Worm (Caenorhabditis elegans) whole organism, young adult: ENCODE data around the gene T25D3.3.
A peak's percentile ranks its signal among the peaks of the same experiment; 100 is the strongest.

Source experiments
- B0035.1 ChIP-seq: sonication (generic microtip); optimal IDR thresholded peaks from 2 replicates; lab custom pipeline; 2016; ENCODE audit warnings: missing genetic modification characterization, mild to moderate bottlenecking, missing compliant biosample characterization, missing genotype, missing genetic modification reagents
- F39B2.1 ChIP-seq: fragments of 200-800 bp; sonication (Bioruptor generic); IDR thresholded peaks from 2 replicates; pipeline ENCODE4 v1.3.6; 2022; ENCODE audit warnings: missing genetic modification reagents, missing genetic modification characterization, missing compliant biosample characterization
- F57A8.1 ChIP-seq: fragments of 200-800 bp; sonication (Bioruptor generic); optimal IDR thresholded peaks from 2 replicates; lab custom pipeline; 2018; ENCODE audit warnings: mild to moderate bottlenecking, missing genetic modification characterization, moderate library complexity, missing compliant biosample characterization
- Y53F4B.3 ChIP-seq: fragments of 200-800 bp; sonication (Bioruptor generic); IDR thresholded peaks from 2 replicates; pipeline ENCODE4 v1.3.6; 2022; ENCODE audit warnings: missing genetic modification reagents, missing genetic modification characterization, missing compliant biosample characterization
- Y53G8AR.9 ChIP-seq: fragments of 200-800 bp; sonication (Bioruptor generic); conservative IDR thresholded peaks from 2 replicates; pipeline ENCODE4 v1.3.6; 2022; ENCODE audit warnings: missing genetic modification reagents, missing genetic modification characterization, missing compliant biosample characterization
- akir-1 ChIP-seq: fragments of 200-800 bp; sonication (Bioruptor generic); optimal IDR thresholded peaks from 2 replicates; lab custom pipeline; 2018; ENCODE audit warnings: mild to moderate bottlenecking, missing genetic modification characterization, moderate library complexity, missing compliant biosample characterization
- ama-1 ChIP-seq, 3 experiments: fragments of 150-350 bp in 1 of 3; sonication (generic microtip) in 2 of 3; optimal IDR thresholded peaks; 2 replicates each; lab custom pipeline; 2014 to 2018; ENCODE audit warnings: missing biosample characterization in 2 of 3, missing genetic modification characterization in 2 of 3, missing genetic modification reagents in 2 of 3
- cebp-1 ChIP-seq, 2 experiments: fragments of 200-800 bp in 1 of 2; sonication (Bioruptor generic) in 1 of 2; sonication (generic microtip) in 1 of 2; IDR thresholded peaks in 1 of 2; optimal IDR thresholded peaks in 1 of 2; 2 replicates each; pipeline versions ENCODE4 v1.3.6 to Lab custom; 2017 to 2022; ENCODE audit warnings: missing compliant biosample characterization in 2 of 2, missing genetic modification characterization in 2 of 2, mild to moderate bottlenecking in 1 of 2, missing genetic modification reagents in 1 of 2, moderate library complexity in 1 of 2
- ceh-79 ChIP-seq: sonication (generic microtip); optimal IDR thresholded peaks from 2 replicates; lab custom pipeline; 2017; ENCODE audit warnings: mild to moderate bottlenecking, missing genetic modification characterization, missing compliant biosample characterization
- ceh-91 ChIP-seq: fragments of 200-800 bp; sonication (Bioruptor generic); IDR thresholded peaks from 2 replicates; pipeline ENCODE4 v1.3.6; 2022; ENCODE audit warnings: missing genetic modification reagents, missing genetic modification characterization, missing compliant biosample characterization
- dox-1 ChIP-seq: fragments of 200-800 bp; sonication (Bioruptor generic); IDR thresholded peaks from 2 replicates; pipeline ENCODE4 v1.3.6; 2022; ENCODE audit warnings: missing genetic modification reagents, missing genetic modification characterization, missing compliant biosample characterization
- dpl-1 ChIP-seq: fragments of 150-350 bp; optimal IDR thresholded peaks from 2 replicates; lab custom pipeline; 2014; ENCODE audit warnings: missing biosample characterization, missing genetic modification reagents, missing genetic modification characterization
- egl-18 ChIP-seq: fragments of 200-800 bp; sonication (Bioruptor generic); IDR thresholded peaks from 2 replicates; pipeline ENCODE4 v1.3.6; 2022; ENCODE audit warnings: missing genetic modification reagents, missing genetic modification characterization, missing compliant biosample characterization
- egrh-3 ChIP-seq: fragments of 200-800 bp; sonication (Bioruptor generic); IDR thresholded peaks from 2 replicates; pipeline ENCODE4 v1.3.6; 2022; ENCODE audit warnings: missing genetic modification reagents, missing genetic modification characterization, missing compliant biosample characterization
- fkh-3 ChIP-seq: sonication (generic microtip); optimal IDR thresholded peaks from 2 replicates; lab custom pipeline; 2016; ENCODE audit warnings: mild to moderate bottlenecking, missing genetic modification characterization, missing compliant biosample characterization
- hsf-1 ChIP-seq: fragments of 200-800 bp; sonication (Bioruptor generic); IDR thresholded peaks from 2 replicates; pipeline ENCODE4 v1.3.6; 2022; ENCODE audit warnings: missing genetic modification reagents, missing genetic modification characterization, missing compliant biosample characterization
- lin-26 ChIP-seq: fragments of 200-800 bp; sonication (Bioruptor generic); IDR thresholded peaks from 2 replicates; pipeline ENCODE4 v1.3.6; 2022; ENCODE audit warnings: missing genetic modification reagents, missing genetic modification characterization, missing compliant biosample characterization
- lsl-1 ChIP-seq: fragments of 200-800 bp; sonication (Bioruptor generic); optimal IDR thresholded peaks from 2 replicates; lab custom pipeline; 2018; ENCODE audit warnings: mild to moderate bottlenecking, missing genetic modification characterization, moderate library complexity, missing compliant biosample characterization
- madf-10 ChIP-seq: sonication (generic microtip); optimal IDR thresholded peaks from 2 replicates; lab custom pipeline; 2016; ENCODE audit warnings: mild to moderate bottlenecking, missing genetic modification characterization, missing compliant biosample characterization
- mxl-1 ChIP-seq: sonication (generic microtip); optimal IDR thresholded peaks from 2 replicates; lab custom pipeline; 2016; ENCODE audit warnings: missing genetic modification characterization, missing compliant biosample characterization
- nfya-2 ChIP-seq: fragments of 200-800 bp; sonication (Bioruptor generic); IDR thresholded peaks from 2 replicates; pipeline ENCODE4 v1.3.6; 2022; ENCODE audit warnings: missing genetic modification reagents, missing genetic modification characterization, missing compliant biosample characterization
- nhr-90 ChIP-seq: sonication (generic microtip); optimal IDR thresholded peaks from 2 replicates; lab custom pipeline; 2016; ENCODE audit warnings: missing genotype, mild to moderate bottlenecking, missing genetic modification characterization, missing compliant biosample characterization
- rpc-1 ChIP-seq, 2 experiments: fragments of 150-350 bp in 1 of 2; sonication (generic microtip) in 1 of 2; optimal IDR thresholded peaks; 2 replicates each; lab custom pipeline; 2014 to 2018; ENCODE audit warnings: missing biosample characterization in 1 of 2, missing genetic modification characterization in 1 of 2, missing genetic modification reagents in 1 of 2, missing genotype in 1 of 2
- snpc-1.1 ChIP-seq: sonication (generic microtip); optimal IDR thresholded peaks from 2 replicates; lab custom pipeline; 2017; ENCODE audit warnings: missing genetic modification characterization, mild to moderate bottlenecking, missing compliant biosample characterization, antibody characterized with exemption, moderate library complexity, missing genotype, missing genetic modification reagents; ENCODE audit not compliant: insufficient read depth
- snpc-1.3 ChIP-seq: sonication (generic microtip); optimal IDR thresholded peaks from 2 replicates; lab custom pipeline; 2017; ENCODE audit warnings: missing genetic modification characterization, mild to moderate bottlenecking, missing compliant biosample characterization, antibody characterized with exemption, moderate library complexity, missing genotype, missing genetic modification reagents; ENCODE audit not compliant: insufficient read depth
- snpc-3.4 ChIP-seq: sonication (generic microtip); optimal IDR thresholded peaks from 2 replicates; lab custom pipeline; 2017; ENCODE audit warnings: missing genetic modification characterization, mild to moderate bottlenecking, missing compliant biosample characterization, antibody characterized with exemption, moderate library complexity, missing genotype, missing genetic modification reagents
- snpc-4 ChIP-seq, 5 experiments: fragments of 150-350 bp in 1 of 5; sonication (generic microtip) in 4 of 5; optimal IDR thresholded peaks; 2 replicates each; lab custom pipeline; 2014 to 2018; ENCODE audit warnings: missing genetic modification characterization in 5 of 5, missing biosample characterization in 3 of 5, antibody characterized with exemption in 2 of 5, mild to moderate bottlenecking in 2 of 5, missing compliant biosample characterization in 2 of 5, missing genotype in 2 of 5, moderate library complexity in 2 of 5, missing genetic modification reagents in 1 of 5
- somi-1 ChIP-seq: fragments of 200-800 bp; sonication (Bioruptor generic); optimal IDR thresholded peaks from 2 replicates; lab custom pipeline; 2018; ENCODE audit warnings: mild to moderate bottlenecking, missing genetic modification characterization, missing compliant biosample characterization
- tbp1 ChIP-seq: fragments of 200-800 bp; sonication (Bioruptor generic); optimal IDR thresholded peaks from 2 replicates; lab custom pipeline; 2018; ENCODE audit warnings: mild to moderate bottlenecking, missing genetic modification characterization, missing compliant biosample characterization
- unc-62 ChIP-seq: fragments of 150-350 bp; optimal IDR thresholded peaks from 2 replicates; lab custom pipeline; 2014; ENCODE audit warnings: missing biosample characterization, missing genetic modification reagents, missing genetic modification characterization
- xnd-1 ChIP-seq: sonication (generic microtip); optimal IDR thresholded peaks from 2 replicates; lab custom pipeline; 2016; ENCODE audit warnings: missing genotype, missing genetic modification reagents, missing genetic modification characterization, missing compliant biosample characterization
- ztf-22 ChIP-seq: fragments of 200-800 bp; sonication (Bioruptor generic); optimal IDR thresholded peaks from 2 replicates; lab custom pipeline; 2018; ENCODE audit warnings: mild to moderate bottlenecking, missing genetic modification characterization, moderate library complexity, missing compliant biosample characterization

T25D3.3 gene

ce11 chrII:105327-105882 lies 47.0 kb upstream of the T25D3.3 start (continued):
- no peak for TF ChIP-seq B0035.1 (tag; lab: Kevin White, UChicago)
- peak; percentile 62; the same call in 1 of the 2 replicates for TF ChIP-seq egrh-3 (GFP tag; lab: Robert Waterston, UW)
- no peak for TF ChIP-seq nfya-2 (GFP tag; lab: Robert Waterston, UW)
- no peak for TF ChIP-seq snpc-4 (GFP tag; optimal IDR thresholded peaks at IDR 0.05; lab: Kevin White, UChicago)
- no peak for TF ChIP-seq snpc-4 (tag; optimal IDR thresholded peaks at IDR 0.05; lab: Kevin White, UChicago)
- TF ChIP-seq F57A8.1 (GFP tag; lab: Kevin White, UChicago), result no peak
- 0 out of 2 replicates have a peak, but pooled peaks have one; percentile 8 for TF ChIP-seq ceh-91 (GFP tag; lab: Robert Waterston, UW)
- TF ChIP-seq tbp1 (GFP tag; lab: Kevin White, UChicago), result no peak

DNA sequence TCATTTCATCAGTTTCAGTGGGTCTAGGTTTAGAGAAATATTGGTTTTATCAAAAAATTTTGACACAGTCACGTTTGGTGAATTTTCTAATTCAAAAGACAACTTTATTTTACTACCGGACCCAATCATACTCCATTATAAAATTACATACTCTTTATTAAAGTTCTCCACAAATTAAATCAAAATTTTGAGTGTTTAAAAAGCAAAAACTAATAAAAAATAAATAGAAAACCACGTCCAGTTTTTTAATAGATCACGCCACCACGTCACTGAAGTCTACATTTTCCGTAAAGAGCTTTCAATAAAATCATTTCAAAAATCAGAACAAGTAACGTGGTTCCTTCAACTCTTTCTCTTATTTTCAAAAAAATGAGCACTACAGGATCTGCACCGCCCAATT lies 46.5 kb upstream of the T25D3.3 start, which contains the start of gene txt-1:
TSS of gene txt-1 (plus strand) at position 301 of the 400 bp plus-strand sequence.
- TF ChIP-seq xnd-1 (tag; lab: Kevin White, UChicago) (no peak), egl-18 (GFP tag; lab: Robert Waterston, UW) (no peak), madf-10 (tag; lab: Kevin White, UChicago) (no peak), mxl-1 (tag; lab: Kevin White, UChicago) (no peak), cebp-1 (GFP tag; IDR thresholded peaks at IDR 0.05; lab: Robert Waterston, UW) (no peak), cebp-1 (tag; optimal IDR thresholded peaks at IDR 0.05; lab: Kevin White, UChicago) (no peak), nhr-90 (tag; lab: Kevin White, UChicago) (no peak), ama-1 (optimal IDR thresholded peaks at IDR 0.05; lab: Kevin White, UChicago) (no peak), ama-1 (GFP tag; optimal IDR thresholded peaks at IDR 0.05; lab: Kevin White, UChicago) (no peak)

DNA sequence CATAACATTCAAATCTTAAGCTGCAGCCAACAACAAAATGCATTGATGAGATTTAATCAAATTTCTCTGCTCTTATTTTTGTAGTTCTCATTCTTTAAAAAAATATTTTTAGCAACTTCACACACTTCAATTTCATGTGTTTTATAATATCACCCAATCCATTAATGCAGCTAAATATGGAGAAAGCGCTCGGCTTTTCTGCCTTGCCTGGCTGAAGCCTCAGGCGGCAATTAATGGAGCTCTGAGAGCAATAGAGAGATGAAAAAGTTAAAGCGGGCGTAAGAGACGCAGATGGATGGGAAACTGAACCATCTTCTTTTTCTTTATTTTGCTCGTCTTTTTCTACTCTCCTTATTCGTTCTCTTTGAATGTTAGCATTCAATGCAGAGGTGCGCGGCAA lies 44.7 kb upstream of the T25D3.3 start:
- TF ChIP-seq fkh-3 (tag; lab: Kevin White, UChicago) (no peak), ztf-22 (GFP tag; lab: Kevin White, UChicago) (no peak), akir-1 (GFP tag; lab: Kevin White, UChicago) (no peak)

DNA sequence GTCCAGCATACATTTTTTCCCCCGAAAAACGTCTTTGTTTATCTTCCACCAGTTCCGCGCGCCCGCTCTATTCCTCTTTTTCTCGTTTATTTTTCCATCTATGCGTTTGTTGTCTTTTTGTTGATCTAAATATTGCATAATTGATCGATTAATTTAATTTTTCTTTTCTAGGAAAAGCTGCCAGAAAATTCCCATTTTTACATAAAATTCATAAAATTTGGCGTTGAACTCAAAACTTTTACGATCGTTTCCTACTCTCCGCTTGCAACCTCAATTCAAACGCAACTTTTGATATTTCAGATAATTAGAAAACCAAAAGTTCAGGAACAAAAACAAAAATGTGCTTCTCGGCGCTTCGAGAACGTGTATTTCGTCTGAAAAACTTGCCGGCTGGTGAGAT lies 43.5 kb upstream of the T25D3.3 start, which contains the start of gene C50D2.2:
TSS of gene C50D2.2 (plus strand) at position 301 of the 400 bp plus-strand sequence.
- TF ChIP-seq dpl-1, result no peak
- TF ChIP-seq snpc-1.3, result no peak
- TF ChIP-seq lsl-1 (GFP tag; lab: Kevin White, UChicago), result no peak
- TF ChIP-seq hsf-1, result no peak
- TF ChIP-seq snpc-4 (GFP tag; optimal IDR thresholded peaks at IDR 0.05; lab: Kevin White, UChicago), result no peak
- no peak for TF ChIP-seq snpc-4 (tag; optimal IDR thresholded peaks at IDR 0.05; lab: Kevin White, UChicago)

- TF ChIP-seq Y53F4B.3 (GFP tag; lab: Robert Waterston, UW), result no peak
- TF ChIP-seq dox-1 (GFP tag; lab: Robert Waterston, UW), result no peak
- no peak for TF ChIP-seq F39B2.1 (GFP tag; lab: Robert Waterston, UW)
- TF ChIP-seq Y53G8AR.9 (GFP tag; lab: Robert Waterston, UW), result no peak
- TF ChIP-seq lin-26, result no peak
- no peak for TF ChIP-seq snpc-1.1 (tag; lab: Kevin White, UChicago)
- no peak for TF ChIP-seq rpc-1 (optimal IDR thresholded peaks at IDR 0.05; lab: Kevin White, UChicago)
- TF ChIP-seq rpc-1 (tag; optimal IDR thresholded peaks at IDR 0.05; lab: Kevin White, UChicago), result no peak
- no peak for TF ChIP-seq snpc-3.4
- TF ChIP-seq unc-62, result no peak
- TF ChIP-seq somi-1 (GFP tag; lab: Kevin White, UChicago), result no peak
- no peak for TF ChIP-seq ceh-79 (tag; lab: Kevin White, UChicago)
Measured at ce11 chrII:111267-111666, 41.1 kb upstream of the T25D3.3 start, which contains the start of gene C50D2.1. C50D2.1 (plus strand) TSS chrII:111567.
